Worm (Caenorhabditis elegans): ENCODE results near the gene nspd-5.

DNA sequence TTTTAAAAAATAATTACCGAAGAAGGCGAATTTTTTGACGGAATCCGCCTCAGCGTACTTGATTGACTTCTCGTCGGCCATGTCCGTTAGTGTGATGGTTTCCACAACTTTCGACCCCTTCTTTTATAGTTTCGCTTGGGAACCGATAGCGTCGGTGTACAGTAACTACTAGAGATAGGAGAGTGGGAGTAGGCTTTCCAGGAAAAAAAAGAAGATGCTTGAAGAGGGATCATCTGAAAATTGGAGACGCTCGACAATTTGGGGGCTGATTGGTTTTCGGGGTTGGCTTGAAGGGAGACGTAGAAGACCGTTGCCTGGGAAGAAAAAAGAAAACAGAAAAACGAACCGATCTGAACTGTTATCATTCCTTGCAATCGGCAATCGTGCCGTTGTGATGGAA, 10.5 kb upstream of the nspd-5 start, which contains the start of gene col-20:
- no peak for TF ChIP-seq ets-4 (GFP tag; optimal IDR thresholded peaks at IDR 0.05)
- TF ChIP-seq unc-62 (GFP tag; optimal IDR thresholded peaks at IDR 0.05): no peak
- TF ChIP-seq dpl-1 (GFP tag; optimal IDR thresholded peaks at IDR 0.05): no peak
- TF ChIP-seq ama-1 (optimal IDR thresholded peaks at IDR 0.05): no peak
- TF ChIP-seq ama-1 (GFP tag; optimal IDR thresholded peaks at IDR 0.05): no peak
